Worm (Caenorhabditis elegans): ENCODE measurements around the gene F14H8.4.

- TF ChIP-seq lin-11 (tag; optimal IDR thresholded peaks at IDR 0.05): no peak
- no peak for TF ChIP-seq ceh-16 (tag; optimal IDR thresholded peaks at IDR 0.05)
- no peak for TF ChIP-seq unc-55 (GFP tag; optimal IDR thresholded peaks at IDR 0.05)
- TF ChIP-seq lin-13 (GFP tag; optimal IDR thresholded peaks at IDR 0.05): no peak
- no peak for TF ChIP-seq alr-1 (tag; optimal IDR thresholded peaks at IDR 0.05)
- no peak for TF ChIP-seq ama-1 (optimal IDR thresholded peaks at IDR 0.05)
- no peak for TF ChIP-seq unc-62 (GFP tag; optimal IDR thresholded peaks at IDR 0.05)
- no peak for TF ChIP-seq nhr-237 (tag; optimal IDR thresholded peaks at IDR 0.05)
- no peak for TF ChIP-seq nhr-6 (tag; optimal IDR thresholded peaks at IDR 0.05)
- TF ChIP-seq nhr-21 (tag; optimal IDR thresholded peaks at IDR 0.05): no peak
- no peak for TF ChIP-seq ceh-82 (tag; optimal IDR thresholded peaks at IDR 0.05)
- TF ChIP-seq lsy-2 (tag; optimal IDR thresholded peaks at IDR 0.05): no peak
Measured at ce11 chrV:15048107-15048506, 24.5 kb downstream of the F14H8.4 start, which contains the start of gene sdc-3.
